Worm (Caenorhabditis elegans): ENCODE data around the gene itm-2.

- TF ChIP-seq madf-6 (GFP tag; IDR thresholded peaks at IDR 0.05), result no peak
- no peak for TF ChIP-seq ceh-58 (GFP tag; IDR thresholded peaks at IDR 0.05)
- TF ChIP-seq tbx-9 (tag; optimal IDR thresholded peaks at IDR 0.05; ENCODE audit: borderline replicate concordance), result no peak
- no peak for TF ChIP-seq mxl-1 (tag; optimal IDR thresholded peaks at IDR 0.05)
- TF ChIP-seq D2030.7 (GFP tag; IDR thresholded peaks at IDR 0.05), result no peak
- TF ChIP-seq F22D6.2 (tag; optimal IDR thresholded peaks at IDR 0.05), result no peak
- TF ChIP-seq Y79H2A.3 (GFP tag; conservative IDR thresholded peaks at IDR 0.05), result no peak
- TF ChIP-seq nhr-27 (tag; optimal IDR thresholded peaks at IDR 0.05), result no peak
- no peak for TF ChIP-seq let-607 (tag; optimal IDR thresholded peaks at IDR 0.05)
- TF ChIP-seq ama-1 (optimal IDR thresholded peaks at IDR 0.05), result no peak
- TF ChIP-seq ama-1 (GFP tag; optimal IDR thresholded peaks at IDR 0.05), result no peak
These were observed 32.6 kb downstream of the itm-2 start for ce11 chrX:5477597-5477996.

Data from whole organism, young adult.